Worm (Caenorhabditis elegans): Measurements from ENCODE around the gene flp-11.

DNA sequence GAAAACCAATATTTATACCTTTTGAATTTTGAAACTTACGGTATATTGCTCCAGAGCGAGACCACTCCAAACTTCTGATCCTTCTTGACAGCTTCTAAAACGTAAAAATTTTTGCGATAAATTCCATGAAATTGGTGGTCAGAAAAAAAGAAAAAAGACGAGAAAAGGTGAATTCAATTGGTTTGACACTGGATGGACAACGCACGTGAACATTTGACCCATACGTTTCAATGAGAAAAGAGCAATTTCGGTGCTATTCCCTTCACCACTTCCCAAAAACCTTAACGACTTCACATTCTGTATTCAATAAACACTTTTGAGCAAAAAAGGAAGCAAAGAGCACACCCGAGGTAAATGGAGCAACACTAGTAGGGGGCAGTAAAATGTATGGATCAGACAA, 49.5 kb upstream of the flp-11 start, which contains the start of gene acc-3:
- TF ChIP-seq skn-1 (tag; optimal IDR thresholded peaks at IDR 0.05) (no peak), ama-1 (optimal IDR thresholded peaks at IDR 0.05) (no peak), unc-39 (tag; optimal IDR thresholded peaks at IDR 0.05) (no peak), ztf-11 (tag; optimal IDR thresholded peaks at IDR 0.05) (no peak)

Data from whole organism, L2 larva.